Worm (Caenorhabditis elegans) whole organism, mixed stage, embryonic: ENCODE data around the gene srd-34.

Source experiments
- blmp-1 ChIP-seq: fragments of 150-350 bp; optimal IDR thresholded peaks from 2 replicates; lab custom pipeline; 2014; ENCODE audit warnings: missing biosample characterization, missing genetic modification characterization
- cnd-1 ChIP-seq: fragments of 200-800 bp; sonication (Bioruptor generic); optimal IDR thresholded peaks from 2 replicates; lab custom pipeline; 2018; ENCODE audit warnings: mild to moderate bottlenecking, missing genetic modification characterization, missing compliant biosample characterization
- lin-32 ChIP-seq: fragments of 200-800 bp; sonication (Bioruptor generic); optimal IDR thresholded peaks from 2 replicates; lab custom pipeline; 2018; ENCODE audit warnings: mild to moderate bottlenecking, missing genetic modification characterization, missing compliant biosample characterization
- nhr-28 ChIP-seq: fragments of 150-350 bp; optimal IDR thresholded peaks from 2 replicates; lab custom pipeline; 2014; ENCODE audit warnings: missing biosample characterization, missing genetic modification characterization
- pha-4 ChIP-seq: fragments of 150-350 bp; optimal IDR thresholded peaks from 2 replicates; lab custom pipeline; 2018; ENCODE audit warnings: missing biosample characterization, missing genetic modification reagents, missing genetic modification characterization
- unc-62 ChIP-seq: fragments of 150-350 bp; optimal IDR thresholded peaks from 2 replicates; lab custom pipeline; 2014; ENCODE audit warnings: missing biosample characterization, missing genetic modification reagents, missing genetic modification characterization
- zip-8 ChIP-seq: fragments of 150-350 bp; optimal IDR thresholded peaks from 2 replicates; lab custom pipeline; 2014; ENCODE audit warnings: missing biosample characterization, missing genetic modification characterization
- ztf-11 ChIP-seq: fragments of 150-350 bp; optimal IDR thresholded peaks from 2 replicates; lab custom pipeline; 2014; ENCODE audit warnings: missing biosample characterization, missing genetic modification characterization

- TF ChIP-seq nhr-28 (tag; lab: Kevin White, UChicago), result no peak
- no peak for TF ChIP-seq blmp-1 (tag; lab: Kevin White, UChicago)
- no peak for TF ChIP-seq unc-62 (GFP tag; lab: Kevin White, UChicago)
- no peak for TF ChIP-seq lin-32 (GFP tag; lab: Kevin White, UChicago)
- no peak for TF ChIP-seq cnd-1 (tag; lab: Kevin White, UChicago)
- no peak for TF ChIP-seq pha-4 (tag; lab: Kevin White, UChicago)
- no peak for TF ChIP-seq zip-8 (tag; lab: Kevin White, UChicago)
- TF ChIP-seq ztf-11 (tag; lab: Kevin White, UChicago), result no peak
Observed at ce11 chrV:10529600-10529999, 19.3 kb downstream of the srd-34 start.
